Worm (Caenorhabditis elegans): ENCODE data around the gene Y57A10A.24.

The Y57A10A.24 gene

DNA sequence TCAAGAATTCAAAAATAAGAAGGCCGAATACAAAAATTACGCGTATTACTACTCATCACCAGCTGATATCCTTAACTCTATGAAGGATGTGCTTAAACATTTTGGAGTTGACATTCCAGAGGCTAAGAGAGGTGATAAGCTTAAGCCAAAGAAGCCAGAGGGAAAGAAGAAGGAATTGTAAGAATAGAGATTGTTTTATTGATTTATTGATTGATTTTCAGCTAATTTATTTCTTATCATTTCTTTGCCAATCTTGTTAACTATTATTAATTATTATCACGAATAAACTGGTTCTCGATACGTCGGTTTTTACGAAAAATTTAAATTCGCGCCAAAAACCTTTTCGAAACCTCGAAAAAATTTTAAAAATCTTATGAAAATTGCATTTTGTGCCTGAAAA, 954 bp upstream of the Y57A10A.24 start:
- TF ChIP-seq pes-1 (GFP tag; IDR thresholded peaks at IDR 0.05), result no peak
- no peak for TF ChIP-seq F13C5.2 (tag; optimal IDR thresholded peaks at IDR 0.05)
- no peak for TF ChIP-seq tbx-11 (GFP tag; IDR thresholded peaks at IDR 0.05)
- TF ChIP-seq sea-1 (GFP tag; conservative IDR thresholded peaks at IDR 0.05), result no peak
- no peak for TF ChIP-seq tra-4 (tag; optimal IDR thresholded peaks at IDR 0.05)

DNA sequence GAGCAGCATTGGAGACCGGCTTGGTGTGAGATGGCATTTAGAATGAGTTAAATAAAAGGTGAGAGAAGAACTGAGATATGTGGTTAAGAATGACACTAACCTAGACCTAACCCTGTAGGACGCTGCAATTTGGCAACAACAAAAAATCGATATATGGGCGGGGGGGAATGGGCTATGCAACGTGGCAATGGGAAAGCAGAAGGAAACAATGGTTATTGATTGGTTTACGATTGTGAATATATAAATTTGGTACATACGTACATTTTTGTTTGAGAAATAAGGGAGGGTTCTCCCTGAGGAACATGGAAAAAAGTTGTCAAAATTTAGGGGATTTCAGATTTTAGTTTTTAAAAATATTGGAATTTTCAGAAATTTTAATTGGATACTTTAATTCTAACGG, 6.3 kb downstream of the Y57A10A.24 start, which contains the start of gene tag-276:
tag-276 (minus strand) TSS at position 101 of the 400 bp plus-strand sequence.
- no peak for TF ChIP-seq aly-1 (tag; optimal IDR thresholded peaks at IDR 0.05)
- no peak for TF ChIP-seq ceh-13 (GFP tag; optimal IDR thresholded peaks at IDR 0.05)
- no peak for TF ChIP-seq pes-1 (GFP tag; IDR thresholded peaks at IDR 0.05)
- TF ChIP-seq tbx-11 (GFP tag; IDR thresholded peaks at IDR 0.05), result no peak
- TF ChIP-seq scrt-1 (GFP tag; IDR thresholded peaks at IDR 0.05), result no peak
- no peak for TF ChIP-seq hmbx-1 (tag; optimal IDR thresholded peaks at IDR 0.05)
- no peak for TF ChIP-seq B0310.2 (tag; optimal IDR thresholded peaks at IDR 0.05)
- TF ChIP-seq hmg-4 (GFP tag; optimal IDR thresholded peaks at IDR 0.05), result no peak
- TF ChIP-seq F13C5.2 (tag; optimal IDR thresholded peaks at IDR 0.05), result no peak
- TF ChIP-seq tra-4 (tag; optimal IDR thresholded peaks at IDR 0.05), result no peak
- TF ChIP-seq ama-1 (optimal IDR thresholded peaks at IDR 0.05), result no peak
- no peak for TF ChIP-seq hnd-1 (tag; optimal IDR thresholded peaks at IDR 0.05)
- no peak for TF ChIP-seq flt-1 (GFP tag; IDR thresholded peaks at IDR 0.05)
- TF ChIP-seq tbx-37 (GFP tag; conservative IDR thresholded peaks at IDR 0.05), result no peak
- no peak for TF ChIP-seq sea-1 (GFP tag; conservative IDR thresholded peaks at IDR 0.05)
- no peak for TF ChIP-seq ets-7 (tag; optimal IDR thresholded peaks at IDR 0.05)
- TF ChIP-seq ceh-36 (tag; optimal IDR thresholded peaks at IDR 0.05), result no peak

DNA sequence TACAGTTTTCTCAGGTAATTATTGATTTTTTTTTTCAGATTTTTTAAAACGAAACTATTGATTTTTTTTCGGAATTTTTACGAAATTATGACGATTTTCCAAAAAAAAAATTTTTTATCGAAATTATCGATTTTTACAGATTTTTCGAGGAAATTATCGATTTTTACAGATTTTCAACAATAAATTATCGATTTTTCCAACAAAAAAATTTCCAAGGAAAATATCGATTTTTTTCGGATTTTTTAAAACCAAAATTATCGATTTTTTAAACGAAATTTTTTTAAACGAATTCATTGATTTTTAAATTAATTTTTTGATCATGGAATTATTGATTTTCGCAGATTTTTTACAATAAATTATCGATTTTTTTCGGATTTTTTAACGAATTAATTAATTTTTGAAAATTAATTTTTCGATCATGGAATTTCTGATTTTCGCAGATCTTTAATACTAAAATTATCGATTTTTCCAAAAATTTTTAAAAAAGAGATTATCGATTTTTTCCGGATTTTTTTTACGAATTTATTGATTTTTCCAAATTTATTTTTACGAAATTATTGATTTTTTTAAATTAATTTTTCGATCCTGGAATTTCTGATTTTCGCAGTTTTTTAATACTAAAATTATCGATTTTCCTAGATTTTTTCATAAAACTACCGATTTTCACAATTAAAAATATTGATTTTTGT, 12.9 kb downstream of the Y57A10A.24 start:
- TF ChIP-seq tra-4 (tag; optimal IDR thresholded peaks at IDR 0.05) (no peak), sea-1 (GFP tag; conservative IDR thresholded peaks at IDR 0.05) (no peak)

- TF ChIP-seq tbx-11 (GFP tag; IDR thresholded peaks at IDR 0.05) (no peak), hmg-4 (GFP tag; optimal IDR thresholded peaks at IDR 0.05) (peak; percentile 10), hmbx-1 (tag; optimal IDR thresholded peaks at IDR 0.05) (no peak), sea-1 (GFP tag; conservative IDR thresholded peaks at IDR 0.05) (0 out of 2 replicates have a peak, but pooled peaks have one; percentile 8), flt-1 (GFP tag; IDR thresholded peaks at IDR 0.05) (no peak), ets-7 (tag; optimal IDR thresholded peaks at IDR 0.05) (no peak), ama-1 (optimal IDR thresholded peaks at IDR 0.05) (no peak), hnd-1 (tag; optimal IDR thresholded peaks at IDR 0.05) (no peak), scrt-1 (GFP tag; IDR thresholded peaks at IDR 0.05) (no peak), pes-1 (GFP tag; IDR thresholded peaks at IDR 0.05) (no peak), tra-4 (tag; optimal IDR thresholded peaks at IDR 0.05) (no peak)
These were observed 13.8 kb downstream of the Y57A10A.24 start, which contains the start of gene parn-2 for ce11 chrII:12256528-12256927. Gene parn-2, minus strand, starts transcription at chrII:12256628.

- TF ChIP-seq ceh-36 (tag; optimal IDR thresholded peaks at IDR 0.05), result no peak
- no peak for TF ChIP-seq scrt-1 (GFP tag; IDR thresholded peaks at IDR 0.05)
- no peak for TF ChIP-seq tbx-37 (GFP tag; conservative IDR thresholded peaks at IDR 0.05)
- TF ChIP-seq pes-1 (GFP tag; IDR thresholded peaks at IDR 0.05), result no peak
- TF ChIP-seq B0310.2 (tag; optimal IDR thresholded peaks at IDR 0.05), result no peak
- TF ChIP-seq tbx-11 (GFP tag; IDR thresholded peaks at IDR 0.05), result no peak
- no peak for TF ChIP-seq aly-1 (tag; optimal IDR thresholded peaks at IDR 0.05)
- TF ChIP-seq flt-1 (GFP tag; IDR thresholded peaks at IDR 0.05), result no peak
- TF ChIP-seq sea-1 (GFP tag; conservative IDR thresholded peaks at IDR 0.05), result no peak
- no peak for TF ChIP-seq hmbx-1 (tag; optimal IDR thresholded peaks at IDR 0.05)
- no peak for TF ChIP-seq hnd-1 (tag; optimal IDR thresholded peaks at IDR 0.05)
- no peak for TF ChIP-seq hmg-4 (GFP tag; optimal IDR thresholded peaks at IDR 0.05)
- no peak for TF ChIP-seq ama-1 (optimal IDR thresholded peaks at IDR 0.05)
- no peak for TF ChIP-seq tra-4 (tag; optimal IDR thresholded peaks at IDR 0.05)
These were observed 14.3 kb downstream of the Y57A10A.24 start for ce11 chrII:12257095-12257494.

ce11 chrII:12260538-12260937, 17.8 kb downstream of the Y57A10A.24 start:
- TF ChIP-seq ets-7 (tag; optimal IDR thresholded peaks at IDR 0.05) (no peak), scrt-1 (GFP tag; IDR thresholded peaks at IDR 0.05) (no peak)

DNA sequence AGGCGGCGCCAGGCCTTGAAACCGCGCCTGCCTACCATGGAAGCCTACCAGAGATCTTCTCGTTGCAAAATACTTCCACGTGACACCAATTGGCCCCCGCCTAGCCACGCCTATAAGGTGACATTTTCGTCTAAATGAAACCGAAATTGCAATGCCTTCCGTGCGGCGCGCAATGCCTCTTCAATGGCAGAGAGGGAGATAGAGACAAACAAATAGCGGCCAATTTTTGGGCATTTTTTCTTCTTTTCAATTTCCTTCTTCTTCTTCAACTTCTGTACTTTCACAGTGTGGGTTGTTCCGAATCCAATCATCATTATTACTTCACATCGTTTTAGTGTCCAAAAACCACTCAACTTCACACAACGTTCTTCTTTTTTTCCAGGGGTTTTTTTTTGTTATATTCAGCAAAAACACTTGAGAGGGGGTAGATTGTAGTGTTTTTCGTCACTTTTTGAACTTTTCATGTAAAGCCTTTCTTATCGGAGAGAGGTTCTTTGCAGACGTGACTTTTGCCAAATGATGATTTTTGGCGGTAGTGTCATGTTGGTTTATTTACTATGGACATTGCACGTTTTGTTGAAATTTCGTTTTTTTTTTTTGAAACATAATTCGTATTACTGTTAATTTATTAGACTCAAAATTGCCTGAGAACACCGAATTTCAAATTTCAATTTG, 18.5 kb downstream of the Y57A10A.24 start:
- no peak for TF ChIP-seq B0310.2 (tag; optimal IDR thresholded peaks at IDR 0.05)
- TF ChIP-seq scrt-1 (GFP tag; IDR thresholded peaks at IDR 0.05), result no peak

- 0 out of 2 replicates have a peak, but pooled peaks have one; percentile 13 for TF ChIP-seq sea-1 (GFP tag; conservative IDR thresholded peaks at IDR 0.05)
- TF ChIP-seq hmg-4 (GFP tag; optimal IDR thresholded peaks at IDR 0.05), result peak; percentile 50
- no peak for TF ChIP-seq pes-1 (GFP tag; IDR thresholded peaks at IDR 0.05)
- TF ChIP-seq ets-7 (tag; optimal IDR thresholded peaks at IDR 0.05), result no peak
These were observed 19.8 kb downstream of the Y57A10A.24 start for ce11 chrII:12262567-12262966.
